Worm (Caenorhabditis elegans) whole organism, midembryonic: ENCODE results near the gene igcm-1.

ENCODE experiments used
- T22C8.4 ChIP-seq: fragments of 200-800 bp; sonication (Bioruptor generic); IDR thresholded peaks from 2 replicates; pipeline ENCODE4 v1.3.6; 2022; ENCODE audit warnings: missing genetic modification characterization, missing compliant biosample characterization
- cog-1 ChIP-seq: sonication (generic microtip); optimal IDR thresholded peaks from 2 replicates; lab custom pipeline; 2016; ENCODE audit warnings: missing genetic modification characterization, missing compliant biosample characterization
- flt-1 ChIP-seq: fragments of 200-800 bp; sonication (Bioruptor generic); IDR thresholded peaks from 2 replicates; pipeline ENCODE4 v1.3.6; 2022; ENCODE audit warnings: missing genetic modification characterization, missing compliant biosample characterization
- klf-2 ChIP-seq: fragments of 200-800 bp; sonication (Bioruptor generic); conservative IDR thresholded peaks from 2 replicates; pipeline ENCODE4 v1.3.6; 2022; ENCODE audit warnings: missing genetic modification reagents, missing genetic modification characterization, missing compliant biosample characterization
- med-1 ChIP-seq: sonication (generic microtip); optimal IDR thresholded peaks from 2 replicates; lab custom pipeline; 2017; ENCODE audit warnings: missing genetic modification characterization, mild to moderate bottlenecking, missing compliant biosample characterization, antibody characterized with exemption, missing genetic modification reagents; ENCODE audit not compliant: insufficient read depth
- ref-1 ChIP-seq: fragments of 200-800 bp; sonication (Bioruptor generic); conservative IDR thresholded peaks from 2 replicates; pipeline ENCODE4 v1.3.6; 2022; ENCODE audit warnings: missing genetic modification reagents, missing genetic modification characterization, missing compliant biosample characterization
- tab-1 ChIP-seq: fragments of 200-800 bp; sonication (Bioruptor generic); IDR thresholded peaks from 2 replicates; pipeline ENCODE4 v1.3.6; 2022; ENCODE audit warnings: missing genetic modification characterization, missing compliant biosample characterization
- ztf-29 ChIP-seq: fragments of 200-800 bp; sonication (Bioruptor generic); IDR thresholded peaks from 2 replicates; pipeline ENCODE4 v1.3.6; 2022; ENCODE audit warnings: missing genetic modification reagents, missing genetic modification characterization, missing compliant biosample characterization

DNA sequence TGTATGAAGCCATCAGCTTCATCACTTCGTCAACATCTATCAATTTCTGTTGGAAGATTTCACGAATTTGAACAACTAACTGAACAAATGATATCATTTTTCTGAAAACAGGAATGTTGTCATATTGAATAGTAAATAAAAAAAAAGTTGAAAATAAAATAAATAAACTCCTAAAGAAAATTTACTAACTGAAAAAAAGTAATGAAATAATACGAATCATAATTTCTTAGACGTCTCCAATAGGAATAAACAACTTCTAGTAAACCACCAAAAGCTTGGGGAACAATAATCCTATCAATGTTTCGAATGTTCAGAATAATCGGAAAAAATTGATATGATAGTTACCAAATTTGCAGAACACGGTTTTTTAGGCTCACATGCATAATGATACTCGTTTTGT, 12.2 kb upstream of the igcm-1 start, which contains the start of gene cdo-1:
- TF ChIP-seq ztf-29 (no peak), cog-1 (no peak), med-1 (GFP tag; lab: Kevin White, UChicago) (no peak), flt-1 (GFP tag; lab: Robert Waterston, UW) (no peak), tab-1 (GFP tag; lab: Robert Waterston, UW) (no peak), T22C8.4 (GFP tag; lab: Robert Waterston, UW) (no peak), klf-2 (GFP tag; lab: Robert Waterston, UW) (no peak), ref-1 (GFP tag; lab: Robert Waterston, UW) (no peak)
